Worm (Caenorhabditis elegans): Measurements from ENCODE around the gene srh-62.

DNA sequence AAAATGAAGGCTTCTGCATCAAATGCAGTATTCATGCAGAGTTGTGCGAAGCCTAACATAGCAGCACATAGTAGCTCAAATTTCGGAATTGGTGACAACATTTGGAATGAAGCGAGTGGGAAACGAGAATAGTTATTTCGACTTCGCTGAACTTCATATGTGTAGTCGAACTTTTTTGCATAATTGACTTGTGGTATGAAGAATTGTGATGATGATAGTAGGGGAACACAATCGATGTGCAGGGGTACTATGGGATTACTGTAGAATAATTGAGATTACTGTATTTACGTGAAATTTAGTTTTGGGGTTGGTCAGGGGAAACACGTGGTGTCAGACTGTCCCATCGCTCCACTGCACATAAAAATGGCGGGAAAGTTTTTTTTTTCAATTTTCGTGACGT lies 38.0 kb upstream of the srh-62 start, which contains the start of gene B0554.7:
- TF ChIP-seq dve-1 (tag; optimal IDR thresholded peaks at IDR 0.05) (no peak), C08G9.2 (tag; optimal IDR thresholded peaks at IDR 0.05) (no peak), ceh-22 (tag; optimal IDR thresholded peaks at IDR 0.05) (no peak), ceh-48 (tag; optimal IDR thresholded peaks at IDR 0.05) (no peak), nfya-1 (tag; optimal IDR thresholded peaks at IDR 0.05) (no peak), pag-3 (tag; optimal IDR thresholded peaks at IDR 0.05; ENCODE audit: borderline replicate concordance) (no peak)

Measured in whole organism, late embryonic.